Fruit fly (Drosophila melanogaster) S2 (cell line): ENCODE measurements around the gene CG46042.

Source experiments
- CG8478 ChIP-seq: fragments of >200 bp; optimal IDR thresholded peaks from 2 replicates; lab custom pipeline; 2018
- CTCF ChIP-seq, 2 experiments: fragments of >200 bp; optimal IDR thresholded peaks; 2 replicates each; lab custom pipeline; 2018

DNA sequence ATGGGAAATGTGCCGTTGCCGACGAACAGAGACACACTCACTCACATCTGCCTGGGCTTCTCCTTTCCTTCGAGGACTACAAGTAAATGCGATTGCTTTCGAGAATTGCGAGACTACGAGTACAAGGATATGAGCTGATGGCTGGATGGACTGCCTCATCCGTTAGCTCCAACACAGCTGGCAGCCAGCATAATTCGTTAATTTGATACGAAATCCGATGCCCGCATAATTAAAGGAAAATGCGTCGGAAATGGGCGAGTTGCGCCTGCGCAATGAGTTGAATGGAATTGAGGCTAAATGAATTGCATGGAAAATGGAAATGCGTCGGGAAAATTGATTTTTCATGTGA is 6.5 kb downstream of the CG46042 start:
- no peak for TF ChIP-seq CG8478 (lab: Kevin White, UChicago)
- no peak for TF ChIP-seq CTCF (optimal IDR thresholded peaks at IDR 0.05; lab: Kevin White, UChicago)
